Worm (Caenorhabditis elegans) whole organism, young adult: ENCODE measurements around the gene lgc-48.

Experiments
- B0336.3 ChIP-seq: fragments of 200-800 bp; sonication (Bioruptor generic); IDR thresholded peaks from 2 replicates; pipeline ENCODE4 v1.3.6; 2022; ENCODE audit warnings: missing genetic modification characterization, missing compliant biosample characterization
- F55B11.4 ChIP-seq: sonication (generic microtip); optimal IDR thresholded peaks from 2 replicates; lab custom pipeline; 2016; ENCODE audit warnings: missing compliant biosample characterization, missing genetic modification characterization, borderline replicate concordance; ENCODE audit not compliant: insufficient read depth
- T26A5.8 ChIP-seq: sonication (generic microtip); optimal IDR thresholded peaks from 2 replicates; lab custom pipeline; 2016; ENCODE audit warnings: missing genetic modification characterization, missing compliant biosample characterization
- Y53F4B.3 ChIP-seq: fragments of 200-800 bp; sonication (Bioruptor generic); IDR thresholded peaks from 2 replicates; pipeline ENCODE4 v1.3.6; 2022; ENCODE audit warnings: missing genetic modification reagents, missing genetic modification characterization, missing compliant biosample characterization
- Y53G8AR.9 ChIP-seq: fragments of 200-800 bp; sonication (Bioruptor generic); conservative IDR thresholded peaks from 2 replicates; pipeline ENCODE4 v1.3.6; 2022; ENCODE audit warnings: missing genetic modification reagents, missing genetic modification characterization, missing compliant biosample characterization
- aptf-3 ChIP-seq: fragments of 200-800 bp; sonication (Bioruptor generic); IDR thresholded peaks from 2 replicates; pipeline ENCODE4 v1.3.6; 2022; ENCODE audit warnings: missing genetic modification characterization, missing compliant biosample characterization
- cebp-1 ChIP-seq, 2 experiments: fragments of 200-800 bp in 1 of 2; sonication (Bioruptor generic) in 1 of 2; sonication (generic microtip) in 1 of 2; IDR thresholded peaks in 1 of 2; optimal IDR thresholded peaks in 1 of 2; 2 replicates each; pipeline versions ENCODE4 v1.3.6 to Lab custom; 2017 to 2022; ENCODE audit warnings: missing compliant biosample characterization in 2 of 2, missing genetic modification characterization in 2 of 2, mild to moderate bottlenecking in 1 of 2, missing genetic modification reagents in 1 of 2, moderate library complexity in 1 of 2
- die-1 ChIP-seq: sonication (generic microtip); optimal IDR thresholded peaks from 2 replicates; lab custom pipeline; 2016; ENCODE audit warnings: missing genotype, mild to moderate bottlenecking, missing genetic modification characterization, missing compliant biosample characterization
- dox-1 ChIP-seq: fragments of 200-800 bp; sonication (Bioruptor generic); IDR thresholded peaks from 2 replicates; pipeline ENCODE4 v1.3.6; 2022; ENCODE audit warnings: missing genetic modification reagents, missing genetic modification characterization, missing compliant biosample characterization
- egl-44 ChIP-seq: fragments of 200-800 bp; sonication (Bioruptor generic); IDR thresholded peaks from 2 replicates; pipeline ENCODE4 v1.3.6; 2022; ENCODE audit warnings: missing genetic modification reagents, missing genetic modification characterization, missing compliant biosample characterization
- him-1 ChIP-seq: sonication (generic microtip); optimal IDR thresholded peaks from 2 replicates; lab custom pipeline; 2016; ENCODE audit warnings: missing genotype, missing genetic modification reagents, missing genetic modification characterization, missing compliant biosample characterization
- hmg-1.2 ChIP-seq: fragments of 200-800 bp; sonication (Bioruptor generic); IDR thresholded peaks from 2 replicates; pipeline ENCODE4 v1.3.6; 2022; ENCODE audit warnings: missing genetic modification reagents, missing genetic modification characterization, missing compliant biosample characterization
- hmg-20 ChIP-seq: fragments of 200-800 bp; sonication (Bioruptor generic); IDR thresholded peaks from 2 replicates; pipeline ENCODE4 v1.3.6; 2022; ENCODE audit warnings: missing genetic modification reagents, missing genetic modification characterization, missing compliant biosample characterization
- lag-1 ChIP-seq: fragments of 200-800 bp; sonication (Bioruptor generic); IDR thresholded peaks from 2 replicates; pipeline ENCODE4 v1.3.6; 2022; ENCODE audit warnings: missing genetic modification reagents, missing genetic modification characterization, missing compliant biosample characterization
- lin-35 ChIP-seq, 3 experiments: fragments of 150-350 bp in 2 of 3; sonication (generic microtip) in 1 of 3; optimal IDR thresholded peaks; 2 replicates each; lab custom pipeline; 2014 to 2018; ENCODE audit warnings: missing biosample characterization in 3 of 3, missing genetic modification characterization in 3 of 3, missing genetic modification reagents in 3 of 3
- lsl-1 ChIP-seq: fragments of 200-800 bp; sonication (Bioruptor generic); optimal IDR thresholded peaks from 2 replicates; lab custom pipeline; 2018; ENCODE audit warnings: mild to moderate bottlenecking, missing genetic modification characterization, moderate library complexity, missing compliant biosample characterization
- madf-3 ChIP-seq: fragments of 200-800 bp; sonication (Bioruptor generic); IDR thresholded peaks from 2 replicates; pipeline ENCODE4 v1.3.6; 2022; ENCODE audit warnings: missing genetic modification reagents, missing genetic modification characterization, missing compliant biosample characterization
- mcd-1 ChIP-seq: fragments of 200-800 bp; sonication (Bioruptor generic); IDR thresholded peaks from 2 replicates; pipeline ENCODE4 v1.3.6; 2022; ENCODE audit warnings: missing genetic modification reagents, missing genetic modification characterization, missing compliant biosample characterization
- mel-28 ChIP-seq: sonication (generic microtip); optimal IDR thresholded peaks from 2 replicates; lab custom pipeline; 2016; ENCODE audit warnings: borderline replicate concordance, mild to moderate bottlenecking, missing genetic modification characterization, missing compliant biosample characterization
- mxl-1 ChIP-seq: sonication (generic microtip); optimal IDR thresholded peaks from 2 replicates; lab custom pipeline; 2016; ENCODE audit warnings: missing genetic modification characterization, missing compliant biosample characterization
- nhr-80 ChIP-seq: sonication (generic microtip); optimal IDR thresholded peaks from 2 replicates; lab custom pipeline; 2016; ENCODE audit warnings: missing genetic modification characterization, missing compliant biosample characterization
- nhr-90 ChIP-seq: sonication (generic microtip); optimal IDR thresholded peaks from 2 replicates; lab custom pipeline; 2016; ENCODE audit warnings: missing genotype, mild to moderate bottlenecking, missing genetic modification characterization, missing compliant biosample characterization
- rcor-1 ChIP-seq: fragments of 200-800 bp; sonication (Bioruptor generic); IDR thresholded peaks from 2 replicates; pipeline ENCODE4 v1.3.6; 2022; ENCODE audit warnings: missing genetic modification reagents, missing genetic modification characterization, missing compliant biosample characterization
- rec-8 ChIP-seq, 2 experiments: sonication (generic microtip); optimal IDR thresholded peaks; 2 replicates each; lab custom pipeline; 2016; ENCODE audit warnings: mild to moderate bottlenecking in 2 of 2, missing genetic modification characterization in 2 of 2, missing genetic modification reagents in 2 of 2, missing genotype in 2 of 2, missing biosample characterization in 1 of 2, missing compliant biosample characterization in 1 of 2, moderate library complexity in 1 of 2
- repo-1 ChIP-seq: sonication (generic microtip); optimal IDR thresholded peaks from 2 replicates; lab custom pipeline; 2017; ENCODE audit warnings: mild to moderate bottlenecking, missing genetic modification characterization, missing compliant biosample characterization
- sea-2 ChIP-seq: fragments of 200-800 bp; sonication (Bioruptor generic); IDR thresholded peaks from 2 replicates; pipeline ENCODE4 v1.3.6; 2022; ENCODE audit warnings: missing genetic modification characterization, missing compliant biosample characterization
- snpc-1.1 ChIP-seq: sonication (generic microtip); optimal IDR thresholded peaks from 2 replicates; lab custom pipeline; 2017; ENCODE audit warnings: missing genetic modification characterization, mild to moderate bottlenecking, missing compliant biosample characterization, antibody characterized with exemption, moderate library complexity, missing genotype, missing genetic modification reagents; ENCODE audit not compliant: insufficient read depth
- snpc-4 ChIP-seq, 5 experiments: fragments of 150-350 bp in 1 of 5; sonication (generic microtip) in 4 of 5; optimal IDR thresholded peaks; 2 replicates each; lab custom pipeline; 2014 to 2018; ENCODE audit warnings: missing genetic modification characterization in 5 of 5, missing biosample characterization in 3 of 5, antibody characterized with exemption in 2 of 5, mild to moderate bottlenecking in 2 of 5, missing compliant biosample characterization in 2 of 5, missing genotype in 2 of 5, moderate library complexity in 2 of 5, missing genetic modification reagents in 1 of 5
- tlf-1 ChIP-seq: fragments of 200-800 bp; sonication (Bioruptor generic); optimal IDR thresholded peaks from 2 replicates; lab custom pipeline; 2018; ENCODE audit warnings: mild to moderate bottlenecking, missing genetic modification characterization, missing compliant biosample characterization
- unc-130 ChIP-seq: sonication (generic microtip); optimal IDR thresholded peaks from 2 replicates; lab custom pipeline; 2016; ENCODE audit warnings: missing genetic modification reagents, missing genetic modification characterization, missing compliant biosample characterization
- unc-62 ChIP-seq: fragments of 150-350 bp; optimal IDR thresholded peaks from 2 replicates; lab custom pipeline; 2014; ENCODE audit warnings: missing biosample characterization, missing genetic modification reagents, missing genetic modification characterization
- xnd-1 ChIP-seq: sonication (generic microtip); optimal IDR thresholded peaks from 2 replicates; lab custom pipeline; 2016; ENCODE audit warnings: missing genotype, missing genetic modification reagents, missing genetic modification characterization, missing compliant biosample characterization
- zfh-2 ChIP-seq: fragments of 200-800 bp; sonication (Bioruptor generic); conservative IDR thresholded peaks from 2 replicates; pipeline ENCODE4 v1.3.6; 2022; ENCODE audit warnings: missing genetic modification reagents, missing genetic modification characterization, missing compliant biosample characterization
- ztf-25 ChIP-seq: fragments of 200-800 bp; sonication (Bioruptor generic); IDR thresholded peaks from 2 replicates; pipeline ENCODE4 v1.3.6; 2022; ENCODE audit warnings: missing genetic modification reagents, missing genetic modification characterization, missing compliant biosample characterization
- ztf-28 ChIP-seq: fragments of 200-800 bp; sonication (Bioruptor generic); IDR thresholded peaks from 2 replicates; pipeline ENCODE4 v1.3.6; 2022; ENCODE audit warnings: missing genetic modification reagents, missing genetic modification characterization, missing compliant biosample characterization
- ztf-3 ChIP-seq: fragments of 200-800 bp; sonication (Bioruptor generic); optimal IDR thresholded peaks from 2 replicates; lab custom pipeline; 2018; ENCODE audit warnings: mild to moderate bottlenecking, missing genetic modification characterization, missing compliant biosample characterization

Gene lgc-48

ce11 chrV:13299398-13299797 lies 40.6 kb upstream of the lgc-48 start:
- TF ChIP-seq Y53G8AR.9 (GFP tag; lab: Robert Waterston, UW): no peak
- TF ChIP-seq, all 124 proteins: peak for 0

- TF ChIP-seq B0336.3 (GFP tag; lab: Robert Waterston, UW) (no peak), snpc-1.1 (tag; lab: Kevin White, UChicago) (no peak), repo-1 (tag; lab: Kevin White, UChicago) (no peak)
These were observed 39.5 kb upstream of the lgc-48 start for ce11 chrV:13300492-13300891.

ce11 chrV:13301443-13301842 lies 38.6 kb upstream of the lgc-48 start, which contains the start of gene ceh-79:
ceh-79 (plus strand) TSS chrV:13301833.
- TF ChIP-seq dox-1 (GFP tag; lab: Robert Waterston, UW): no peak
- TF ChIP-seq nhr-80 (tag; lab: Kevin White, UChicago): peak; percentile 58

- peak; percentile 73 for TF ChIP-seq nhr-80 (tag; lab: Kevin White, UChicago)
- no peak for TF ChIP-seq egl-44
- no peak for TF ChIP-seq cebp-1 (GFP tag; IDR thresholded peaks at IDR 0.05; lab: Robert Waterston, UW)
- TF ChIP-seq cebp-1 (tag; optimal IDR thresholded peaks at IDR 0.05; lab: Kevin White, UChicago): peak; percentile 15
These were observed 35.3 kb upstream of the lgc-48 start, which contains the start of gene C26E1.2 for ce11 chrV:13304663-13305188. C26E1.2 (plus strand) TSS chrV:13305138.

ce11 chrV:13308616-13309015 lies 31.4 kb upstream of the lgc-48 start, which contains the start of gene C50B6.1:
C50B6.1 (plus strand) TSS chrV:13308916.
- no peak for TF ChIP-seq aptf-3 (GFP tag; lab: Robert Waterston, UW)
- no peak for TF ChIP-seq nhr-90 (tag; lab: Kevin White, UChicago)
- TF ChIP-seq lsl-1: no peak
- no peak for TF ChIP-seq mel-28 (tag; lab: Kevin White, UChicago)
- no peak for TF ChIP-seq zfh-2 (GFP tag; lab: Robert Waterston, UW)
- TF ChIP-seq hmg-20: no peak
- TF ChIP-seq rec-8 (tag; optimal IDR thresholded peaks at IDR 0.05; lab: Kevin White, UChicago): no peak
- no peak for TF ChIP-seq tlf-1 (GFP tag; lab: Kevin White, UChicago)
- no peak for TF ChIP-seq lag-1 (GFP tag; lab: Robert Waterston, UW)
- TF ChIP-seq, all 124 proteins: peak for 0

- TF ChIP-seq ztf-25 (GFP tag; lab: Robert Waterston, UW) (0 out of 2 replicates have a peak, but pooled peaks have one; percentile 53), T26A5.8 (tag; lab: Kevin White, UChicago) (no peak), F55B11.4 (tag; lab: Kevin White, UChicago) (no peak), Y53F4B.3 (GFP tag; lab: Robert Waterston, UW) (no peak), ztf-28 (GFP tag; lab: Robert Waterston, UW) (no peak), rcor-1 (GFP tag; lab: Robert Waterston, UW) (0 out of 2 replicates have a peak, but pooled peaks have one; percentile 14), cebp-1 (GFP tag; IDR thresholded peaks at IDR 0.05; lab: Robert Waterston, UW) (no peak), cebp-1 (tag; optimal IDR thresholded peaks at IDR 0.05; lab: Kevin White, UChicago) (peak; percentile 17), mcd-1 (GFP tag; lab: Robert Waterston, UW) (no peak), snpc-4 (GFP tag; optimal IDR thresholded peaks at IDR 0.05; lab: Kevin White, UChicago) (peak; percentile 10), snpc-4 (tag; optimal IDR thresholded peaks at IDR 0.05; lab: Kevin White, UChicago) (peak in 1 of 4 experiments; percentile 21), mxl-1 (tag; lab: Kevin White, UChicago) (no peak), madf-3 (GFP tag; lab: Robert Waterston, UW) (peak; percentile 63; the same call in 1 of the 2 replicates), ztf-3 (GFP tag; lab: Kevin White, UChicago) (no peak), hmg-1.2 (GFP tag; lab: Robert Waterston, UW) (peak; percentile 36; the same call in 1 of the 2 replicates), repo-1 (tag; lab: Kevin White, UChicago) (peak; percentile 20), B0336.3 (GFP tag; lab: Robert Waterston, UW) (peak; percentile 47; the same call in 1 of the 2 replicates), unc-130 (GFP tag; lab: Kevin White, UChicago) (peak; percentile 13), xnd-1 (peak; percentile 11), sea-2 (GFP tag; lab: Robert Waterston, UW) (no peak), lin-35 (GFP tag; optimal IDR thresholded peaks at IDR 0.05; lab: Kevin White, UChicago) (no peak), die-1 (tag; lab: Kevin White, UChicago) (no peak), unc-62 (GFP tag; lab: Kevin White, UChicago) (no peak), aptf-3 (GFP tag; lab: Robert Waterston, UW) (no peak), him-1 (tag; lab: Kevin White, UChicago) (no peak), nhr-80 (tag; lab: Kevin White, UChicago) (no peak)
These were observed 30.2 kb upstream of the lgc-48 start for ce11 chrV:13309806-13310205.
